Fruit fly (Drosophila melanogaster) whole organism, embryonic: ENCODE data around the gene Tm1.

Experiments
- ATbp ChIP-seq: fragments of 200-800 bp; sonication (Bioruptor generic); optimal IDR thresholded peaks from 2 replicates; lab custom pipeline; 2017; ENCODE audit warnings: missing biosample characterization, mild to moderate bottlenecking, missing genetic modification characterization, missing genetic modification reagents
- Abd-B ChIP-seq: fragments of 200-800 bp; sonication (Bioruptor generic); optimal IDR thresholded peaks from 2 replicates; lab custom pipeline; 2018; ENCODE audit warnings: missing biosample characterization, mild to moderate bottlenecking, missing genetic modification characterization, moderate library complexity
- Atf6 ChIP-seq: fragments of 200-800 bp; sonication (Bioruptor generic); IDR thresholded peaks from 2 replicates; pipeline ENCODE4 v1.3.6; 2022; ENCODE audit warnings: missing biosample characterization, missing genetic modification characterization
- CG11695 ChIP-seq: fragments of 200-800 bp; sonication (Bioruptor generic); IDR thresholded peaks from 3 replicates; pipeline ENCODE4 v1.3.6; 2022; ENCODE audit warnings: missing biosample characterization, missing genetic modification characterization
- CG12071 ChIP-seq: fragments of 200-800 bp; sonication (Bioruptor generic); optimal IDR thresholded peaks from 3 replicates; lab custom pipeline; 2018; ENCODE audit warnings: missing biosample characterization, mild to moderate bottlenecking, missing genetic modification characterization
- CG12942 ChIP-seq: fragments of 200-800 bp; sonication (Bioruptor generic); optimal IDR thresholded peaks from 3 replicates; lab custom pipeline; 2016; ENCODE audit warnings: missing biosample characterization, missing genetic modification characterization
- CG1529 ChIP-seq: fragments of 200-800 bp; sonication (Bioruptor generic); optimal IDR thresholded peaks from 3 replicates; lab custom pipeline; 2018; ENCODE audit warnings: missing biosample characterization, missing genetic modification characterization
- CG30431 ChIP-seq: fragments of 200-800 bp; sonication (Bioruptor generic); optimal IDR thresholded peaks from 2 replicates; lab custom pipeline; 2017; ENCODE audit warnings: missing biosample characterization, missing genetic modification characterization
- CG32772 ChIP-seq: fragments of 200-800 bp; sonication (Bioruptor generic); IDR thresholded peaks from 2 replicates; pipeline ENCODE4 v1.3.6; 2022; ENCODE audit warnings: missing biosample characterization, missing genetic modification characterization
- CG33213 ChIP-seq: fragments of 200-800 bp; sonication (Bioruptor generic); optimal IDR thresholded peaks from 3 replicates; lab custom pipeline; 2016; ENCODE audit warnings: missing biosample characterization, missing genetic modification characterization
- CG42726 ChIP-seq: fragments of 200-800 bp; sonication (Bioruptor generic); IDR thresholded peaks from 2 replicates; pipeline ENCODE4 v1.3.6; 2022; ENCODE audit warnings: missing biosample characterization, missing genetic modification characterization; ENCODE audit not compliant: partially characterized antibody
- CG4328 ChIP-seq: fragments of 200-800 bp; sonication (Bioruptor generic); optimal IDR thresholded peaks from 3 replicates; lab custom pipeline; 2017; ENCODE audit warnings: missing biosample characterization, missing genetic modification reagents, missing genetic modification characterization
- CG4820 ChIP-seq: fragments of 200-800 bp; sonication (Bioruptor generic); optimal IDR thresholded peaks from 3 replicates; lab custom pipeline; 2016; ENCODE audit warnings: missing biosample characterization, missing genetic modification characterization
- CG8290 ChIP-seq, 3 experiments: fragments of 200-800 bp; sonication (Bioruptor generic); optimal IDR thresholded peaks; 2 replicates each; lab custom pipeline; 2016 to 2019; ENCODE audit warnings: missing biosample characterization in 3 of 3, missing genetic modification characterization in 3 of 3, mild to moderate bottlenecking in 2 of 3, moderate library complexity in 1 of 3
- CG8478 ChIP-seq: fragments of >200 bp; optimal IDR thresholded peaks from 2 replicates; lab custom pipeline; 2018
- CG8765 ChIP-seq: fragments of 200-800 bp; sonication (Bioruptor generic); IDR thresholded peaks from 2 replicates; pipeline ENCODE4 v1.3.6; 2022; ENCODE audit warnings: missing biosample characterization, missing genetic modification characterization
- D19A ChIP-seq: fragments of 200-800 bp; optimal IDR thresholded peaks from 3 replicates; lab custom pipeline; 2019; ENCODE audit warnings: missing biosample characterization, mild to moderate bottlenecking, missing genetic modification characterization, moderate library complexity
- Dbx ChIP-seq: fragments of 200-800 bp; sonication (Bioruptor generic); IDR thresholded peaks from 3 replicates; pipeline ENCODE4 v1.3.6; 2022; ENCODE audit warnings: missing biosample characterization, missing genetic modification characterization
- Deaf1 ChIP-seq: fragments of 200-800 bp; optimal IDR thresholded peaks from 3 replicates; lab custom pipeline; 2019; ENCODE audit warnings: missing biosample characterization, mild to moderate bottlenecking, missing genetic modification characterization, moderate library complexity
- Ets65A ChIP-seq: fragments of 200-800 bp; sonication (Bioruptor generic); peaks from one replicate; lab custom pipeline; 2016; ENCODE audit warnings: missing biosample characterization, missing genetic modification characterization
- HLH3B ChIP-seq: fragments of 200-800 bp; sonication (Bioruptor generic); IDR thresholded peaks from 2 replicates; pipeline ENCODE4 v1.3.6; 2022; ENCODE audit warnings: missing biosample characterization, missing genetic modification characterization
- HLHmδ ChIP-seq: fragments of 200-800 bp; sonication (Bioruptor generic); optimal IDR thresholded peaks from 2 replicates; lab custom pipeline; 2018; ENCODE audit warnings: missing biosample characterization, mild to moderate bottlenecking, missing genetic modification characterization, moderate library complexity
- Nf-YB ChIP-seq: fragments of 200-800 bp; sonication (Bioruptor generic); optimal IDR thresholded peaks from 3 replicates; lab custom pipeline; 2019; ENCODE audit warnings: missing biosample characterization, mild to moderate bottlenecking, missing genetic modification characterization, moderate library complexity
- Sry-δ ChIP-seq: fragments of 200-800 bp; sonication (Bioruptor generic); optimal IDR thresholded peaks from 2 replicates; lab custom pipeline; 2016; ENCODE audit warnings: missing biosample characterization, missing genetic modification characterization
- Tbp ChIP-seq: fragments of >200 bp; optimal IDR thresholded peaks from 2 replicates; lab custom pipeline; 2018; ENCODE audit warnings: missing biosample characterization, missing genetic modification characterization
- amos ChIP-seq: fragments of 200-800 bp; sonication (Bioruptor generic); IDR thresholded peaks from 2 replicates; pipeline ENCODE4 v1.3.6; 2022; ENCODE audit warnings: missing biosample characterization, missing genetic modification characterization; ENCODE audit not compliant: partially characterized antibody
- caup ChIP-seq: fragments of 200-800 bp; sonication (Bioruptor generic); optimal IDR thresholded peaks from 3 replicates; lab custom pipeline; 2017; ENCODE audit warnings: missing biosample characterization, mild to moderate bottlenecking, missing genetic modification characterization, moderate library complexity; ENCODE audit not compliant: severe bottlenecking
- chif ChIP-seq, 2 experiments: fragments of 200-800 bp; sonication (Bioruptor generic); optimal IDR thresholded peaks; 3 replicates each; lab custom pipeline; 2016; ENCODE audit warnings: missing biosample characterization in 2 of 2, missing genetic modification characterization in 2 of 2
- disco-r ChIP-seq: fragments of 200-800 bp; sonication (Bioruptor generic); optimal IDR thresholded peaks from 2 replicates; lab custom pipeline; 2016; ENCODE audit warnings: missing biosample characterization, missing genetic modification characterization
- dysf ChIP-seq: fragments of 200-800 bp; sonication (Bioruptor generic); IDR thresholded peaks from 3 replicates; pipeline ENCODE4 v1.3.6; 2022; ENCODE audit warnings: missing biosample characterization, missing genetic modification characterization
- exex ChIP-seq: fragments of 200-800 bp; sonication (Bioruptor generic); optimal IDR thresholded peaks from 4 replicates; lab custom pipeline; 2018; ENCODE audit warnings: missing biosample characterization, mild to moderate bottlenecking, missing genetic modification characterization, moderate library complexity
- jumu ChIP-seq: fragments of 200-800 bp; sonication (Bioruptor generic); optimal IDR thresholded peaks from 3 replicates; lab custom pipeline; 2016; ENCODE audit warnings: missing biosample characterization, missing genetic modification characterization
- kni ChIP-seq: fragments of 200-800 bp; sonication (Bioruptor generic); optimal IDR thresholded peaks from 3 replicates; lab custom pipeline; 2017; ENCODE audit warnings: mild to moderate bottlenecking, missing biosample characterization, missing genetic modification reagents, missing genetic modification characterization
- lov ChIP-seq, 2 experiments: fragments of 200-800 bp in 1 of 2; fragments of >200 bp in 1 of 2; sonication (Bioruptor generic) in 1 of 2; IDR thresholded peaks in 1 of 2; optimal IDR thresholded peaks in 1 of 2; 2 replicates in 1 of 2; 3 replicates in 1 of 2; pipeline versions ENCODE4 v1.3.6 to Lab custom; 2017 to 2022; ENCODE audit warnings: missing biosample characterization in 1 of 2, missing genetic modification characterization in 1 of 2
- mld ChIP-seq: fragments of 200-800 bp; sonication (Bioruptor generic); IDR thresholded peaks from 3 replicates; pipeline ENCODE4 v1.3.6; 2022; ENCODE audit warnings: missing biosample characterization, missing genetic modification characterization; ENCODE audit not compliant: partially characterized antibody
- schlank ChIP-seq: fragments of 200-800 bp; sonication (Bioruptor generic); optimal IDR thresholded peaks from 2 replicates; lab custom pipeline; 2018; ENCODE audit warnings: missing biosample characterization, mild to moderate bottlenecking, missing genetic modification characterization
- seq ChIP-seq: fragments of 200-800 bp; sonication (Bioruptor generic); IDR thresholded peaks from 2 replicates; pipeline ENCODE4 v1.3.6; 2022; ENCODE audit warnings: missing biosample characterization, missing genetic modification characterization
- sna ChIP-seq: fragments of 200-800 bp; sonication (Bioruptor generic); IDR thresholded peaks from 2 replicates; pipeline ENCODE4 v1.3.6; 2022; ENCODE audit warnings: missing biosample characterization, missing genetic modification characterization; ENCODE audit not compliant: partially characterized antibody
- stc ChIP-seq: fragments of 200-800 bp; sonication (Bioruptor generic); IDR thresholded peaks from 2 replicates; pipeline ENCODE4 v1.3.6; 2022; ENCODE audit warnings: missing biosample characterization, missing genetic modification characterization
- sug ChIP-seq: fragments of 200-800 bp; optimal IDR thresholded peaks from 2 replicates; lab custom pipeline; 2019; ENCODE audit warnings: missing biosample characterization, mild to moderate bottlenecking, missing genetic modification characterization, moderate library complexity
- ttk ChIP-seq: fragments of 200-800 bp; sonication (Bioruptor generic); IDR thresholded peaks from 2 replicates; pipeline ENCODE4 v2.1.2; 2022; ENCODE audit warnings: missing biosample characterization, missing genetic modification characterization
- vfl ChIP-seq: fragments of 200-800 bp; sonication (Bioruptor generic); optimal IDR thresholded peaks from 2 replicates; lab custom pipeline; 2016; ENCODE audit warnings: missing biosample characterization, missing genetic modification characterization
- zen2 ChIP-seq: fragments of 200-800 bp; sonication (Bioruptor generic); IDR thresholded peaks from 3 replicates; pipeline ENCODE4 v1.3.6; 2022; ENCODE audit warnings: missing biosample characterization, missing genetic modification characterization; ENCODE audit not compliant: partially characterized antibody

Tm1 gene

dm6 chr3R:15332994-15333393, 55.0 kb downstream of the Tm1 start, which contains the start of the genes Fkbp39 and Cyfip (continued):
- TF ChIP-seq CG11695 (no peak), CG4820 (GFP tag; lab: Kevin White, UChicago) (no peak), vfl (GFP tag; lab: Kevin White, UChicago) (peak; percentile 61), CG12071 (GFP tag; lab: Kevin White, UChicago) (no peak), lov (optimal IDR thresholded peaks at IDR 0.05; lab: Kevin White, UChicago) (no peak), lov (GFP tag; IDR thresholded peaks at IDR 0.05; lab: Robert Waterston, UW) (no peak), D19A (tag; lab: Kevin White, UChicago) (no peak), Atf6 (GFP tag; lab: Robert Waterston, UW) (peak; percentile 34; the same call in 1 of the 2 replicates), disco-r (GFP tag; lab: Kevin White, UChicago) (no peak), jumu (GFP tag; lab: Kevin White, UChicago) (peak; percentile 87), mld (peak; percentile 40; the same call in 1 of the 3 replicates), caup (GFP tag; lab: Kevin White, UChicago) (peak; percentile 64), CG32772 (peak; percentile 78), kni (GFP tag; lab: Kevin White, UChicago) (no peak), seq (GFP tag; lab: Robert Waterston, UW) (no peak), ATbp (GFP tag; lab: Kevin White, UChicago) (no peak), schlank (tag; lab: Kevin White, UChicago) (no peak), sna (GFP tag; lab: Robert Waterston, UW) (peak; percentile 54; the same call in 1 of the 2 replicates), CG4328 (no peak), CG8478 (lab: Kevin White, UChicago) (no peak), CG30431 (GFP tag; lab: Kevin White, UChicago) (no peak), zen2 (GFP tag; lab: Robert Waterston, UW) (peak; percentile 31; the same call in 1 of the 3 replicates), amos (peak; percentile 77; the same call in 1 of the 2 replicates), HLHmδ (peak; percentile 17), Dbx (GFP tag; lab: Robert Waterston, UW) (peak; percentile 80), CG8765 (GFP tag; lab: Robert Waterston, UW) (no peak), CG33213 (GFP tag; lab: Kevin White, UChicago) (peak; percentile 70), HLH3B (no peak), Nf-YB (peak; percentile 48), stc (GFP tag; lab: Robert Waterston, UW) (no peak), Ets65A (GFP tag; lab: Kevin White, UChicago) (peak; percentile 85), Deaf1 (tag; lab: Kevin White, UChicago) (no peak), CG1529 (GFP tag; lab: Kevin White, UChicago) (no peak), CG42726 (GFP tag; lab: Robert Waterston, UW) (peak; percentile 80), CG12942 (GFP tag; lab: Kevin White, UChicago) (peak; percentile 8), Abd-B (GFP tag; lab: Kevin White, UChicago) (peak; percentile 48), Tbp (GFP tag; lab: Kevin White, UChicago) (no peak), ttk (GFP tag; lab: Robert Waterston, UW) (no peak), Sry-δ (GFP tag; lab: Kevin White, UChicago) (peak; percentile 100), CG8290 (GFP tag; optimal IDR thresholded peaks at IDR 0.05; lab: Kevin White, UChicago) (no peak), CG8290 (tag; optimal IDR thresholded peaks at IDR 0.05; lab: Kevin White, UChicago) (no peak)
- TF ChIP-seq, all 482 proteins: peak for 222

- peak; percentile 84 for TF ChIP-seq sug (tag; lab: Kevin White, UChicago)
- TF ChIP-seq exex: peak; percentile 82
- no peak for TF ChIP-seq chif (GFP tag; optimal IDR thresholded peaks at IDR 0.05; lab: Kevin White, UChicago)
- TF ChIP-seq dysf (GFP tag; lab: Robert Waterston, UW): no peak
- TF ChIP-seq, all 482 proteins: peak for 2
Measured at dm6 chr3R:15339111-15339510, 61.1 kb downstream of the Tm1 start.
